Worm (Caenorhabditis elegans): ENCODE data around the gene srw-48.

ce11 chrV:16433471-16433870 lies 12.7 kb downstream of the srw-48 start, which contains the start of gene clec-234:
- TF ChIP-seq pha-4 (tag; optimal IDR thresholded peaks at IDR 0.05) (no peak), unc-62 (GFP tag; optimal IDR thresholded peaks at IDR 0.05) (no peak), nhr-12 (tag; optimal IDR thresholded peaks at IDR 0.05) (no peak), unc-120 (tag; optimal IDR thresholded peaks at IDR 0.05; ENCODE audit: poor library complexity, severe bottlenecking) (no peak), cnd-1 (tag; optimal IDR thresholded peaks at IDR 0.05) (no peak), sptf-1 (tag; optimal IDR thresholded peaks at IDR 0.05) (no peak), nhr-237 (tag; optimal IDR thresholded peaks at IDR 0.05) (no peak), nhr-76 (tag; optimal IDR thresholded peaks at IDR 0.05) (no peak), blmp-1 (tag; optimal IDR thresholded peaks at IDR 0.05) (no peak), mep-1 (tag; optimal IDR thresholded peaks at IDR 0.05) (no peak), ceh-83 (GFP tag; optimal IDR thresholded peaks at IDR 0.05) (no peak)

Measured in whole organism, mixed stage, embryonic.